Fruit fly (Drosophila melanogaster) whole organism, embryonic: ENCODE data around the gene snu.

Source experiments
- ATbp ChIP-seq: fragments of 200-800 bp; sonication (Bioruptor generic); optimal IDR thresholded peaks from 2 replicates; lab custom pipeline; 2017; ENCODE audit warnings: missing biosample characterization, mild to moderate bottlenecking, missing genetic modification characterization, missing genetic modification reagents
- BtbVII ChIP-seq: fragments of 200-800 bp; sonication (Bioruptor generic); optimal IDR thresholded peaks from 3 replicates; lab custom pipeline; 2017; ENCODE audit warnings: missing biosample characterization, mild to moderate bottlenecking, missing genetic modification characterization
- Bteb2 ChIP-seq: fragments of 200-800 bp; sonication (Bioruptor generic); optimal IDR thresholded peaks from 2 replicates; lab custom pipeline; 2016; ENCODE audit warnings: missing biosample characterization, missing genetic modification characterization
- CG10543 ChIP-seq: fragments of 200-800 bp; sonication (Bioruptor generic); optimal IDR thresholded peaks from 3 replicates; lab custom pipeline; 2017; ENCODE audit warnings: missing biosample characterization, mild to moderate bottlenecking, missing genetic modification characterization, moderate library complexity
- CG11093 ChIP-seq: fragments of 200-800 bp; sonication (Bioruptor generic); IDR thresholded peaks from 3 replicates; pipeline ENCODE4 v1.3.6; 2022; ENCODE audit warnings: missing biosample characterization, missing genetic modification characterization
- CG12071 ChIP-seq: fragments of 200-800 bp; sonication (Bioruptor generic); optimal IDR thresholded peaks from 3 replicates; lab custom pipeline; 2018; ENCODE audit warnings: missing biosample characterization, mild to moderate bottlenecking, missing genetic modification characterization
- CG12104 ChIP-seq: fragments of 200-800 bp; sonication (Bioruptor generic); optimal IDR thresholded peaks from 3 replicates; lab custom pipeline; 2016; ENCODE audit warnings: missing biosample characterization, missing genetic modification characterization
- CG12659 ChIP-seq: fragments of 200-800 bp; sonication (Bioruptor generic); optimal IDR thresholded peaks from 3 replicates; lab custom pipeline; 2017; ENCODE audit warnings: mild to moderate bottlenecking, missing biosample characterization, missing genetic modification reagents, missing genetic modification characterization
- CG17361 ChIP-seq: fragments of 200-800 bp; sonication (Bioruptor generic); IDR thresholded peaks from 3 replicates; pipeline ENCODE4 v1.3.6; 2022; ENCODE audit warnings: missing biosample characterization, missing genetic modification characterization
- CG31441 ChIP-seq: fragments of 200-800 bp; sonication (Bioruptor generic); IDR thresholded peaks from 2 replicates; pipeline ENCODE4 v1.3.6; 2022; ENCODE audit warnings: missing biosample characterization, missing genetic modification characterization
- CG32772 ChIP-seq: fragments of 200-800 bp; sonication (Bioruptor generic); IDR thresholded peaks from 2 replicates; pipeline ENCODE4 v1.3.6; 2022; ENCODE audit warnings: missing biosample characterization, missing genetic modification characterization
- CG33213 ChIP-seq: fragments of 200-800 bp; sonication (Bioruptor generic); optimal IDR thresholded peaks from 3 replicates; lab custom pipeline; 2016; ENCODE audit warnings: missing biosample characterization, missing genetic modification characterization
- CG3847 ChIP-seq: fragments of 200-800 bp; sonication (Bioruptor generic); IDR thresholded peaks from 2 replicates; pipeline ENCODE4 v1.3.6; 2022; ENCODE audit warnings: missing biosample characterization, missing genetic modification characterization
- CG5953 ChIP-seq: fragments of 200-800 bp; sonication (Bioruptor generic); IDR thresholded peaks from 2 replicates; pipeline ENCODE4 v1.3.6; 2022; ENCODE audit warnings: missing biosample characterization, missing genetic modification characterization
- CHES-1-like ChIP-seq: fragments of 200-800 bp; sonication (Bioruptor generic); optimal IDR thresholded peaks from 2 replicates; lab custom pipeline; 2016; ENCODE audit warnings: missing biosample characterization, missing genetic modification characterization
- Ets65A ChIP-seq: fragments of 200-800 bp; sonication (Bioruptor generic); peaks from one replicate; lab custom pipeline; 2016; ENCODE audit warnings: missing biosample characterization, missing genetic modification characterization
- Fer3 ChIP-seq: fragments of 200-800 bp; sonication (Bioruptor generic); optimal IDR thresholded peaks from 2 replicates; lab custom pipeline; 2018; ENCODE audit warnings: missing biosample characterization, mild to moderate bottlenecking, missing genetic modification characterization, moderate library complexity
- Gug ChIP-seq: fragments of 200-800 bp; sonication (Bioruptor generic); IDR thresholded peaks from 4 replicates; pipeline ENCODE4 v1.3.6; 2022; ENCODE audit warnings: missing biosample characterization, missing genetic modification characterization
- NK7.1 ChIP-seq: fragments of 200-800 bp; sonication (Bioruptor generic); optimal IDR thresholded peaks from 3 replicates; lab custom pipeline; 2016; ENCODE audit warnings: missing biosample characterization, missing genetic modification characterization
- Pdp1 ChIP-seq, 2 experiments: fragments of 200-800 bp; sonication (Bioruptor generic); optimal IDR thresholded peaks; 3 replicates each; lab custom pipeline; 2016; ENCODE audit warnings: missing biosample characterization in 2 of 2, missing genetic modification characterization in 2 of 2, mild to moderate bottlenecking in 1 of 2, moderate library complexity in 1 of 2
- Poxn ChIP-seq: fragments of 200-800 bp; sonication (Bioruptor generic); IDR thresholded peaks from 2 replicates; pipeline ENCODE4 v1.3.6; 2022; ENCODE audit warnings: missing biosample characterization, missing genetic modification characterization
- Six4 ChIP-seq: fragments of 200-800 bp; sonication (Bioruptor generic); optimal IDR thresholded peaks from 2 replicates; lab custom pipeline; 2016; ENCODE audit warnings: missing biosample characterization, missing genetic modification characterization
- TFAM ChIP-seq: fragments of 200-800 bp; sonication (Bioruptor generic); optimal IDR thresholded peaks from 2 replicates; lab custom pipeline; 2017; ENCODE audit warnings: missing biosample characterization, missing genetic modification characterization, inconsistent platforms
- Usf ChIP-seq: fragments of 200-800 bp; sonication (Bioruptor generic); optimal IDR thresholded peaks from 2 replicates; lab custom pipeline; 2017; ENCODE audit warnings: missing genotype, missing biosample characterization, missing genetic modification characterization
- bab2 ChIP-seq: fragments of 200-800 bp; sonication (Bioruptor generic); optimal IDR thresholded peaks from 2 replicates; lab custom pipeline; 2016; ENCODE audit warnings: missing biosample characterization, missing genetic modification characterization
- chn ChIP-seq: fragments of 200-800 bp; sonication (Bioruptor generic); optimal IDR thresholded peaks from 2 replicates; lab custom pipeline; 2016; ENCODE audit warnings: missing biosample characterization, missing genetic modification characterization
- croc ChIP-seq: fragments of 200-800 bp; sonication (Bioruptor generic); conservative IDR thresholded peaks from 3 replicates; pipeline ENCODE4 v1.3.6; 2022; ENCODE audit warnings: missing biosample characterization, missing genetic modification characterization
- esg ChIP-seq: fragments of 200-800 bp; sonication (Bioruptor generic); conservative IDR thresholded peaks from 2 replicates; pipeline ENCODE4 v1.3.6; 2022; ENCODE audit warnings: missing biosample characterization, missing genetic modification characterization
- hb ChIP-seq: fragments of 200-800 bp; sonication (Bioruptor generic); IDR thresholded peaks from 3 replicates; pipeline ENCODE4 v1.3.6; 2022; ENCODE audit warnings: missing biosample characterization, missing genetic modification characterization; ENCODE audit not compliant: partially characterized antibody
- maf-S ChIP-seq: fragments of 200-800 bp; sonication (Bioruptor generic); optimal IDR thresholded peaks from 2 replicates; lab custom pipeline; 2016; ENCODE audit warnings: missing biosample characterization, missing genetic modification characterization
- odd ChIP-seq: fragments of 200-800 bp; sonication (Bioruptor generic); optimal IDR thresholded peaks from 2 replicates; lab custom pipeline; 2017; ENCODE audit warnings: missing biosample characterization, mild to moderate bottlenecking, missing genetic modification characterization
- peb ChIP-seq: fragments of 200-800 bp; sonication (Bioruptor generic); IDR thresholded peaks from 2 replicates; pipeline ENCODE4 v1.3.6; 2022; ENCODE audit warnings: missing biosample characterization, missing genetic modification characterization
- pita ChIP-seq: fragments of 200-800 bp; sonication (Bioruptor generic); optimal IDR thresholded peaks from 2 replicates; lab custom pipeline; 2017; ENCODE audit warnings: missing biosample characterization, mild to moderate bottlenecking, missing genetic modification characterization
- seq ChIP-seq: fragments of 200-800 bp; sonication (Bioruptor generic); IDR thresholded peaks from 2 replicates; pipeline ENCODE4 v1.3.6; 2022; ENCODE audit warnings: missing biosample characterization, missing genetic modification characterization
- sisA ChIP-seq: fragments of 200-800 bp; sonication (Bioruptor generic); IDR thresholded peaks from 2 replicates; pipeline ENCODE4 v1.3.6; 2022; ENCODE audit warnings: missing biosample characterization, missing genetic modification characterization
- slbo ChIP-seq: fragments of 200-800 bp; sonication (Bioruptor generic); IDR thresholded peaks from 2 replicates; pipeline ENCODE4 v1.3.6; 2022; ENCODE audit warnings: missing biosample characterization, missing genetic modification characterization
- sr ChIP-seq: fragments of 200-800 bp; sonication (Bioruptor generic); IDR thresholded peaks from 3 replicates; pipeline ENCODE4 v1.3.6; 2022; ENCODE audit warnings: missing biosample characterization, missing genetic modification characterization
- unc-4 ChIP-seq: fragments of 200-800 bp; sonication (Bioruptor generic); IDR thresholded peaks from 2 replicates; pipeline ENCODE4 v1.3.6; 2022; ENCODE audit warnings: missing biosample characterization, missing genetic modification characterization; ENCODE audit not compliant: partially characterized antibody
- zf30C ChIP-seq: fragments of 200-800 bp; sonication (Bioruptor generic); optimal IDR thresholded peaks from 3 replicates; lab custom pipeline; 2018; ENCODE audit warnings: missing biosample characterization, mild to moderate bottlenecking, missing genetic modification characterization

snu gene

dm6 chr3R:28627267-28627666, 47.6 kb upstream of the snu start:
- TF ChIP-seq Bteb2 (GFP tag; lab: Kevin White, UChicago): no peak
- no peak for TF ChIP-seq bab2 (GFP tag; lab: Kevin White, UChicago)
- no peak for TF ChIP-seq maf-S (GFP tag; lab: Kevin White, UChicago)
- TF ChIP-seq Poxn (GFP tag; lab: Robert Waterston, UW): no peak
- TF ChIP-seq croc (GFP tag; lab: Robert Waterston, UW): no peak
- TF ChIP-seq sr (GFP tag; lab: Robert Waterston, UW): peak; percentile 92

- TF ChIP-seq CG17361 (GFP tag; lab: Robert Waterston, UW) (0 out of 3 replicates have a peak, but pooled peaks have one; percentile 61), Ets65A (GFP tag; lab: Kevin White, UChicago) (peak; percentile 45), BtbVII (GFP tag; lab: Kevin White, UChicago) (no peak), CG3847 (GFP tag; lab: Robert Waterston, UW) (no peak), hb (GFP tag; lab: Robert Waterston, UW) (no peak), Gug (GFP tag; lab: Robert Waterston, UW) (no peak), CG32772 (GFP tag; lab: Robert Waterston, UW) (no peak), NK7.1 (GFP tag; lab: Kevin White, UChicago) (no peak), CG12104 (no peak), CG12071 (GFP tag; lab: Kevin White, UChicago) (no peak), CG33213 (GFP tag; lab: Kevin White, UChicago) (no peak), CG5953 (no peak), ATbp (GFP tag; lab: Kevin White, UChicago) (peak; percentile 5), odd (GFP tag; lab: Kevin White, UChicago) (no peak), TFAM (GFP tag; lab: Kevin White, UChicago) (no peak), CG31441 (GFP tag; lab: Robert Waterston, UW) (no peak), Usf (no peak), CG11093 (no peak), Six4 (GFP tag; lab: Kevin White, UChicago) (no peak), CG10543 (GFP tag; lab: Kevin White, UChicago) (no peak), CG12659 (no peak), chn (GFP tag; lab: Kevin White, UChicago) (no peak), unc-4 (GFP tag; lab: Robert Waterston, UW) (no peak), sisA (GFP tag; lab: Robert Waterston, UW) (no peak), zf30C (GFP tag; lab: Kevin White, UChicago) (no peak), seq (GFP tag; lab: Robert Waterston, UW) (no peak), CHES-1-like (GFP tag; lab: Kevin White, UChicago) (no peak), Fer3 (tag; lab: Kevin White, UChicago) (no peak), pita (GFP tag; lab: Kevin White, UChicago) (no peak), esg (GFP tag; lab: Robert Waterston, UW) (no peak), slbo (GFP tag; lab: Robert Waterston, UW) (no peak), peb (no peak), Pdp1 (GFP tag; optimal IDR thresholded peaks at IDR 0.05; lab: Kevin White, UChicago) (peak in 1 of 2 experiments; percentile 8)
- TF ChIP-seq, all 482 proteins: peak for 4
These were observed 46.1 kb upstream of the snu start for dm6 chr3R:28628696-28629095.
